Worm (Caenorhabditis elegans) whole organism, L1 larva: ENCODE measurements around the gene ZC239.16.
"Not testable (repeated sequence)": the region's sequence is repeated elsewhere in the genome, so short reads cannot be mapped to it uniquely, and the experiment has no call there.

ENCODE experiments used
- C04F5.9 ChIP-seq: sonication (generic microtip); optimal IDR thresholded peaks from 2 replicates; lab custom pipeline; 2016; ENCODE audit warnings: missing genetic modification characterization, missing compliant biosample characterization
- F16B12.6 ChIP-seq: fragments of 150-350 bp; optimal IDR thresholded peaks from 2 replicates; lab custom pipeline; 2014; ENCODE audit warnings: missing biosample characterization, missing genetic modification characterization
- alr-1 ChIP-seq: fragments of 200-800 bp; sonication (Bioruptor generic); optimal IDR thresholded peaks from 2 replicates; lab custom pipeline; 2018; ENCODE audit warnings: borderline replicate concordance, mild to moderate bottlenecking, missing genetic modification characterization, missing compliant biosample characterization
- aly-2 ChIP-seq: fragments of 150-350 bp; optimal IDR thresholded peaks from 2 replicates; lab custom pipeline; 2014; ENCODE audit warnings: missing biosample characterization, missing genetic modification characterization
- ama-1 ChIP-seq: fragments of 150-350 bp; optimal IDR thresholded peaks from 2 replicates; lab custom pipeline; 2014
- ceh-8 ChIP-seq: fragments of 200-800 bp; sonication (Bioruptor generic); optimal IDR thresholded peaks from 2 replicates; lab custom pipeline; 2018; ENCODE audit warnings: mild to moderate bottlenecking, missing genetic modification characterization, moderate library complexity, missing compliant biosample characterization
- ceh-88 ChIP-seq: fragments of 200-800 bp; sonication (Bioruptor generic); IDR thresholded peaks from 2 replicates; pipeline ENCODE4 v1.3.6; 2022; ENCODE audit warnings: missing genetic modification characterization, missing compliant biosample characterization
- ceh-90 ChIP-seq: sonication (generic microtip); optimal IDR thresholded peaks from 2 replicates; lab custom pipeline; 2016; ENCODE audit warnings: missing genetic modification characterization, missing compliant biosample characterization
- dpl-1 ChIP-seq, 3 experiments: fragments of 150-350 bp in 2 of 3; sonication (generic microtip) in 1 of 3; optimal IDR thresholded peaks; 2 replicates each; lab custom pipeline; 2014 to 2017; ENCODE audit warnings: missing biosample characterization in 3 of 3, missing genetic modification characterization in 3 of 3, missing genetic modification reagents in 3 of 3
- efl-3 ChIP-seq: fragments of 200-800 bp; sonication (Bioruptor generic); optimal IDR thresholded peaks from 2 replicates; lab custom pipeline; 2018; ENCODE audit warnings: mild to moderate bottlenecking, missing genetic modification characterization, missing compliant biosample characterization
- egl-27 ChIP-seq, 2 experiments: fragments of 150-350 bp in 1 of 2; sonication (generic microtip); optimal IDR thresholded peaks; 3 replicates each; lab custom pipeline; 2017 to 2018; ENCODE audit warnings: missing biosample characterization in 2 of 2, missing genetic modification characterization in 2 of 2, missing genetic modification reagents in 2 of 2
- elt-3 ChIP-seq, 6 experiments: fragments of 150-350 bp in 1 of 6; sonication (generic microtip); optimal IDR thresholded peaks; 2 replicates each; lab custom pipeline; 2017 to 2018; ENCODE audit warnings: missing biosample characterization in 6 of 6, missing genetic modification characterization in 6 of 6, inconsistent platforms in 1 of 6
- ets-5 ChIP-seq: fragments of 200-800 bp; sonication (Bioruptor generic); IDR thresholded peaks from 2 replicates; pipeline ENCODE4 v1.3.6; 2022; ENCODE audit warnings: missing genetic modification characterization, missing compliant biosample characterization
- fkh-10 ChIP-seq: sonication (generic microtip); optimal IDR thresholded peaks from 2 replicates; lab custom pipeline; 2017; ENCODE audit warnings: missing biosample characterization, missing genetic modification reagents, missing genetic modification characterization
- fkh-4 ChIP-seq: sonication (generic microtip); optimal IDR thresholded peaks from 2 replicates; lab custom pipeline; 2016; ENCODE audit warnings: missing compliant biosample characterization, missing genetic modification characterization, borderline replicate concordance
- fos-1 ChIP-seq: fragments of 150-350 bp; optimal IDR thresholded peaks from 2 replicates; lab custom pipeline; 2014; ENCODE audit warnings: missing biosample characterization, missing genetic modification characterization
- grh-1 ChIP-seq: fragments of 200-800 bp; sonication (Bioruptor generic); IDR thresholded peaks from 2 replicates; pipeline ENCODE4 v1.3.6; 2022; ENCODE audit warnings: missing genetic modification reagents, missing genetic modification characterization, missing compliant biosample characterization
- hlh-4 ChIP-seq: sonication (generic microtip); optimal IDR thresholded peaks from 2 replicates; lab custom pipeline; 2016; ENCODE audit warnings: mild to moderate bottlenecking, missing genetic modification characterization, missing compliant biosample characterization
- irx-1 ChIP-seq: sonication (generic microtip); optimal IDR thresholded peaks from 2 replicates; lab custom pipeline; 2016; ENCODE audit warnings: missing genetic modification characterization, missing compliant biosample characterization
- isw-1 ChIP-seq: fragments of 200-800 bp; sonication (Bioruptor generic); IDR thresholded peaks from 2 replicates; pipeline ENCODE4 v1.3.6; 2022; ENCODE audit warnings: missing genetic modification characterization, missing compliant biosample characterization
- jun-1 ChIP-seq: fragments of 150-350 bp; optimal IDR thresholded peaks from 2 replicates; lab custom pipeline; 2014; ENCODE audit warnings: missing biosample characterization, missing genetic modification reagents, missing genetic modification characterization
- lin-15B ChIP-seq: fragments of 150-350 bp; sonication (generic microtip); optimal IDR thresholded peaks from 3 replicates; lab custom pipeline; 2014; ENCODE audit warnings: missing biosample characterization, missing genetic modification characterization
- lin-39 ChIP-seq: fragments of 150-350 bp; optimal IDR thresholded peaks from 2 replicates; lab custom pipeline; 2014; ENCODE audit warnings: missing biosample characterization, missing genetic modification reagents, missing genetic modification characterization
- lsy-2 ChIP-seq, 2 experiments: fragments of 150-350 bp; optimal IDR thresholded peaks; 2 replicates each; lab custom pipeline; 2014; ENCODE audit warnings: missing biosample characterization in 2 of 2, missing genetic modification characterization in 2 of 2
- nhr-12 ChIP-seq: sonication (generic microtip); optimal IDR thresholded peaks from 2 replicates; lab custom pipeline; 2017; ENCODE audit warnings: missing biosample characterization, missing genetic modification characterization
- nhr-20 ChIP-seq: sonication (generic microtip); optimal IDR thresholded peaks from 2 replicates; lab custom pipeline; 2016; ENCODE audit warnings: mild to moderate bottlenecking, missing genetic modification characterization, missing compliant biosample characterization
- nhr-76 ChIP-seq: sonication (generic microtip); optimal IDR thresholded peaks from 2 replicates; lab custom pipeline; 2017; ENCODE audit warnings: missing biosample characterization, missing genetic modification characterization
- nhr-90 ChIP-seq: sonication (generic microtip); optimal IDR thresholded peaks from 2 replicates; lab custom pipeline; 2016; ENCODE audit warnings: mild to moderate bottlenecking, missing genetic modification characterization, missing compliant biosample characterization; ENCODE audit not compliant: poor library complexity
- pax-3 ChIP-seq: fragments of 200-800 bp; sonication (Bioruptor generic); optimal IDR thresholded peaks from 2 replicates; lab custom pipeline; 2018; ENCODE audit warnings: mild to moderate bottlenecking, missing genetic modification characterization, moderate library complexity, missing compliant biosample characterization
- pqm-1 ChIP-seq: sonication (generic microtip); optimal IDR thresholded peaks from 3 replicates; lab custom pipeline; 2017; ENCODE audit warnings: missing biosample characterization, missing genetic modification characterization
- skn-1 ChIP-seq: fragments of 150-350 bp; optimal IDR thresholded peaks from 2 replicates; lab custom pipeline; 2014; ENCODE audit warnings: missing biosample characterization, missing genetic modification characterization
- snpc-4 ChIP-seq: fragments of 150-350 bp; optimal IDR thresholded peaks from 2 replicates; lab custom pipeline; 2014; ENCODE audit warnings: missing biosample characterization, missing genetic modification characterization
- swsn-7 ChIP-seq: sonication (generic microtip); optimal IDR thresholded peaks from 2 replicates; lab custom pipeline; 2016; ENCODE audit warnings: missing genetic modification characterization, missing compliant biosample characterization
- unc-30 ChIP-seq: sonication (generic microtip); optimal IDR thresholded peaks from 2 replicates; lab custom pipeline; 2017; ENCODE audit warnings: missing biosample characterization, missing genetic modification characterization
- unc-62 ChIP-seq: fragments of 150-350 bp; optimal IDR thresholded peaks from 2 replicates; lab custom pipeline; 2014; ENCODE audit warnings: missing biosample characterization, missing genetic modification reagents, missing genetic modification characterization
- unc-86 ChIP-seq: sonication (generic microtip); optimal IDR thresholded peaks from 2 replicates; lab custom pipeline; 2016; ENCODE audit warnings: missing genetic modification characterization, missing compliant biosample characterization
- xbp-1 ChIP-seq: sonication (generic microtip); optimal IDR thresholded peaks from 2 replicates; lab custom pipeline; 2016; ENCODE audit warnings: missing genetic modification characterization, missing compliant biosample characterization
- zag-1 ChIP-seq: fragments of 150-350 bp; optimal IDR thresholded peaks from 2 replicates; lab custom pipeline; 2014; ENCODE audit warnings: missing biosample characterization, missing genetic modification characterization
- zip-4 ChIP-seq: fragments of 200-800 bp; sonication (Bioruptor generic); optimal IDR thresholded peaks from 2 replicates; lab custom pipeline; 2018; ENCODE audit warnings: mild to moderate bottlenecking, missing genetic modification characterization, moderate library complexity, missing compliant biosample characterization
- ztf-11 ChIP-seq, 2 experiments: sonication (generic microtip); optimal IDR thresholded peaks; 2 replicates each; lab custom pipeline; 2016 to 2017; ENCODE audit warnings: missing genetic modification characterization in 2 of 2, missing biosample characterization in 1 of 2, missing compliant biosample characterization in 1 of 2

ZC239.16 gene

DNA sequence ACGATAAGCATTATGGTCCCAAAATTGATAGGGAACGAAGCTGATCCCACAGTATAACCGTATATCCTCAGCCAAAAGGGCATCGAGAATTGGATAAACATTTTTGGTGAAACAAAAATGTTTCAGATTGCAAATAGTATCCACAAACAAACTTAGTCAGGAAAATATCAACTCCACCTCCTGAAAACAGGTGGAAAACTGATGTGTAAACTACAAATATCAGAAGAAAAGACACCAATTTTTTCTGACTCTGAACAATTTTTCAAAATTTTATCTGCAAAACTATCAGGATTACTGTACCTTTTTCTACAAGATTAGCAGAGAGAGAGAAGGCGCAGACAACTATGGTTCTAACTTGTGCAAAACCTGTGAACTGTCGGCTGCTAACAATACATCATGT lies 22.6 kb downstream of the ZC239.16 start, which contains the start of gene sri-53:
sri-53 (minus strand) TSS at position 101 of the 400 bp plus-strand sequence.
- TF ChIP-seq lin-39 (no peak), C04F5.9 (tag; lab: Kevin White, UChicago) (no peak), swsn-7 (tag; lab: Kevin White, UChicago) (no peak)

- not testable (repeated sequence) for TF ChIP-seq hlh-4 (tag; lab: Kevin White, UChicago); fos-1 (tag; lab: Kevin White, UChicago); ceh-88 (GFP tag; lab: Robert Waterston, UW)
Observed at ce11 chrII:3201242-3201641, 23.9 kb downstream of the ZC239.16 start, which contains the start of gene sri-48. Gene sri-48, minus strand, starts transcription at chrII:3201342.

ce11 chrII:3198998-3199397 lies 26.1 kb downstream of the ZC239.16 start, which contains the start of gene sri-51:
Gene sri-51, minus strand, starts transcription at chrII:3199098.
- TF ChIP-seq nhr-12: no peak
- TF ChIP-seq irx-1 (tag; lab: Kevin White, UChicago): no peak
- no peak for TF ChIP-seq efl-3 (GFP tag; lab: Kevin White, UChicago)
- TF ChIP-seq zag-1: no peak
- TF ChIP-seq ceh-90 (tag; lab: Kevin White, UChicago): no peak
- no peak for TF ChIP-seq ztf-11 (tag; optimal IDR thresholded peaks at IDR 0.05; lab: Kevin White, UChicago)
- no peak for TF ChIP-seq unc-62 (GFP tag; lab: Kevin White, UChicago)
- no peak for TF ChIP-seq nhr-90 (tag; lab: Kevin White, UChicago)
- TF ChIP-seq hlh-4 (tag; lab: Kevin White, UChicago): no peak
- TF ChIP-seq unc-86 (tag; lab: Kevin White, UChicago): no peak
- TF ChIP-seq lsy-2 (tag; optimal IDR thresholded peaks at IDR 0.05; lab: Kevin White, UChicago): no peak
- TF ChIP-seq pax-3 (tag; lab: Kevin White, UChicago): no peak
- TF ChIP-seq ama-1: no peak
- no peak for TF ChIP-seq ets-5
- TF ChIP-seq skn-1 (tag; lab: Kevin White, UChicago): no peak
- no peak for TF ChIP-seq fos-1 (tag; lab: Kevin White, UChicago)
- TF ChIP-seq zip-4 (GFP tag; lab: Kevin White, UChicago): no peak
- no peak for TF ChIP-seq lin-15B (tag; lab: Kevin White, UChicago)
- no peak for TF ChIP-seq jun-1 (tag; lab: Kevin White, UChicago)
- no peak for TF ChIP-seq fkh-4 (tag; lab: Kevin White, UChicago)

DNA sequence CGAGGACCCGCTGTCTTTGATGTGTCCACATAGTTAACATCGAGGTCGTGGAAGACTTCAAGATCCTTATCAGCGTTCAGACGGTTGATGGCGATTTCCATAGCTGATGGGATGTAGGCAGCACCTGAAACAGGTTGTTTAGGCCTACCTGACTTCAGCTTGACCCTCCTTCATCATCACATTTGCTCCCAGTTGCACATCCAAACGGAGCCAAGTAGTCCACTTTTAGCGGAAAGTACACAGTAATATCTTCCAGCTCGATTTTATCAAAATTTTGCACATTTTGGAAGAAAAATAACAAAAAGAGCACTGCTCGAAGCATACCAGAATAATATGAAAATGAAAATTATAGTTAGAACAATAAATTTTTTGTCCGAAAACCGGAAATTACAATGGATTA lies 28.2 kb downstream of the ZC239.16 start, which contains the start of gene gcy-15:
gcy-15 (minus strand) TSS at position 101 of the 400 bp plus-strand sequence.
- TF ChIP-seq fkh-10 (GFP tag; lab: Kevin White, UChicago): no peak
- TF ChIP-seq isw-1 (GFP tag; lab: Robert Waterston, UW): no peak
- TF ChIP-seq ama-1: no peak

- no peak for TF ChIP-seq xbp-1 (tag; lab: Kevin White, UChicago)
- TF ChIP-seq unc-62 (GFP tag; lab: Kevin White, UChicago): no peak
- no peak for TF ChIP-seq efl-3 (GFP tag; lab: Kevin White, UChicago)
- no peak for TF ChIP-seq nhr-76 (tag; lab: Kevin White, UChicago)
- TF ChIP-seq egl-27 (tag; optimal IDR thresholded peaks at IDR 0.05; lab: Kevin White, UChicago): no peak
- no peak for TF ChIP-seq nhr-20
- TF ChIP-seq alr-1 (tag; lab: Kevin White, UChicago): no peak
- no peak for TF ChIP-seq pqm-1 (tag; lab: Kevin White, UChicago)
- no peak for TF ChIP-seq snpc-4
- TF ChIP-seq F16B12.6: no peak
- no peak for TF ChIP-seq aly-2
- TF ChIP-seq ama-1: no peak
- no peak for TF ChIP-seq ceh-8 (GFP tag; lab: Kevin White, UChicago)
- no peak for TF ChIP-seq grh-1
- TF ChIP-seq dpl-1 (GFP tag; optimal IDR thresholded peaks at IDR 0.05; lab: Kevin White, UChicago): no peak
- no peak for TF ChIP-seq unc-30 (tag; lab: Kevin White, UChicago)
- TF ChIP-seq elt-3 (tag; optimal IDR thresholded peaks at IDR 0.05; lab: Kevin White, UChicago): no peak
Observed at ce11 chrII:3195739-3196138, 29.4 kb downstream of the ZC239.16 start.
